Worm (Caenorhabditis elegans) whole organism, L4/young adult: ENCODE data around the gene mcm-6.

Source experiments
- W03F9.2 ChIP-seq: fragments of 150-350 bp; optimal IDR thresholded peaks from 2 replicates; lab custom pipeline; 2014; ENCODE audit warnings: missing biosample characterization, missing genetic modification characterization
- dao-5 ChIP-seq: sonication (generic microtip); optimal IDR thresholded peaks from 2 replicates; lab custom pipeline; 2016; ENCODE audit warnings: missing genotype, missing genetic modification characterization, moderate library complexity, missing compliant biosample characterization

DNA sequence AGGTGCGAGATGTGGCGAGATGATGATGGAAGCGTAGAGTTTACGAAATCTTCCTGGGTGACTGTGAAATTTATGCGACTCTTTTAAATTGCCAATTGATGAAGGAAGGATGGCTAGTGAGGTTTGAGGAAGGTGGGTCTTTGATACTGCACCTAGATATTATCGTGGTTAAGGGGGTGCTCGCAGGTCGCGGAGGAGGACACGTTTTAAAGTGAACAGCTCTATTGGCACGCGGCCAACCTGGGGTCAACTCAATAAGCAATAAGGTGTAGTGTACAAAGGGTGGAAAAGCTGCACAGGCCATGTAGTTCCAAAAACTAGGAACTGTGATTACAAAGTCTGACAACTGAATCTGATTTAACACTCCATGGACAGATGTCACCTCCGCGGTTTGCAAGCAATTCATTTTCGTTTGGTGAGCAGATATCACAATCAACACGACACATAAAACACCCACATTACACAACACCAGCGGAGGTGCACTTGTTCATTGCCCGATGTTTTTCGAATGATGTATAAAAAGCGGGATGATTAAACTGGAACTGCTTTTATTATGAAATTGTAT, 48.8 kb upstream of the mcm-6 start:
- TF ChIP-seq W03F9.2 (no peak), dao-5 (no peak)
